Fruit fly (Drosophila melanogaster) whole organism, prepupa: ENCODE results near the gene Sfp33A4.

Experiments used
- Blimp-1 ChIP-seq: fragments of 200-800 bp; sonication (Bioruptor generic); optimal IDR thresholded peaks from 3 replicates; lab custom pipeline; 2017; ENCODE audit warnings: missing biosample characterization, missing genetic modification characterization, mild to moderate bottlenecking, moderate library complexity, missing genetic modification reagents
- CG10669 ChIP-seq: fragments of 200-800 bp; sonication (Bioruptor generic); optimal IDR thresholded peaks from 3 replicates; lab custom pipeline; 2018; ENCODE audit warnings: missing biosample characterization, mild to moderate bottlenecking, missing genetic modification characterization, moderate library complexity
- CG11902 ChIP-seq: fragments of 200-800 bp; sonication (Bioruptor generic); optimal IDR thresholded peaks from 3 replicates; lab custom pipeline; 2016; ENCODE audit warnings: missing biosample characterization, missing genetic modification characterization
- CG15336 ChIP-seq: fragments of 200-800 bp; sonication (Bioruptor generic); IDR thresholded peaks from 2 replicates; pipeline ENCODE4 v1.3.6; 2022; ENCODE audit warnings: missing biosample characterization, missing genetic modification characterization
- CG1621 ChIP-seq: fragments of 200-800 bp; sonication (Bioruptor generic); optimal IDR thresholded peaks from 3 replicates; lab custom pipeline; 2018; ENCODE audit warnings: missing biosample characterization, mild to moderate bottlenecking, missing genetic modification characterization
- CG32006 ChIP-seq: fragments of 200-800 bp; sonication (Bioruptor generic); optimal IDR thresholded peaks from 3 replicates; lab custom pipeline; 2017; ENCODE audit warnings: missing biosample characterization, mild to moderate bottlenecking, missing genetic modification characterization
- CG34406 ChIP-seq: fragments of 200-800 bp; sonication (Bioruptor generic); optimal IDR thresholded peaks from 3 replicates; lab custom pipeline; 2016; ENCODE audit warnings: missing biosample characterization, missing genetic modification characterization
- CG4318 ChIP-seq: fragments of 200-800 bp; sonication (Bioruptor generic); optimal IDR thresholded peaks from 3 replicates; lab custom pipeline; 2017; ENCODE audit warnings: missing biosample characterization, mild to moderate bottlenecking, missing genetic modification characterization
- CG6276 ChIP-seq: fragments of 200-800 bp; sonication (Bioruptor generic); optimal IDR thresholded peaks from 2 replicates; lab custom pipeline; 2017; ENCODE audit warnings: missing biosample characterization, mild to moderate bottlenecking, missing genetic modification characterization
- CG6854 ChIP-seq: fragments of 200-800 bp; sonication (Bioruptor generic); optimal IDR thresholded peaks from 2 replicates; lab custom pipeline; 2017; ENCODE audit warnings: missing biosample characterization, mild to moderate bottlenecking, missing genetic modification characterization
- CG8319 ChIP-seq: fragments of 200-800 bp; sonication (Bioruptor generic); optimal IDR thresholded peaks from 3 replicates; lab custom pipeline; 2016; ENCODE audit warnings: missing biosample characterization, missing genetic modification characterization
- CG8632 ChIP-seq: fragments of 200-800 bp; sonication (Bioruptor generic); optimal IDR thresholded peaks from 3 replicates; lab custom pipeline; 2016; ENCODE audit warnings: missing biosample characterization, missing genetic modification characterization
- Eip75B ChIP-seq: fragments of 200-800 bp; sonication (Bioruptor generic); optimal IDR thresholded peaks from 3 replicates; lab custom pipeline; 2016; ENCODE audit warnings: missing biosample characterization, missing genetic modification characterization
- Eip78C ChIP-seq: fragments of 200-800 bp; sonication (Bioruptor generic); peaks from one replicate; lab custom pipeline; 2016; ENCODE audit warnings: missing biosample characterization, missing genetic modification characterization
- Eip93F ChIP-seq: fragments of 200-800 bp; sonication (Bioruptor generic); optimal IDR thresholded peaks from 2 replicates; lab custom pipeline; 2016; ENCODE audit warnings: missing biosample characterization, mild to moderate bottlenecking, missing genetic modification characterization
- Ets21C ChIP-seq: fragments of 200-800 bp; sonication (Bioruptor generic); optimal IDR thresholded peaks from 3 replicates; lab custom pipeline; 2016; ENCODE audit warnings: missing biosample characterization, missing genetic modification characterization
- Gug ChIP-seq: fragments of 200-800 bp; sonication (Bioruptor generic); IDR thresholded peaks from 2 replicates; pipeline ENCODE4 v1.3.6; 2022; ENCODE audit warnings: missing biosample characterization, missing genetic modification characterization
- Hr38 ChIP-seq: sonication (Bioruptor generic); optimal IDR thresholded peaks from 2 replicates; lab custom pipeline; 2016; ENCODE audit warnings: missing biosample characterization, missing genetic modification characterization
- Hr39 ChIP-seq: fragments of 200-800 bp; sonication (Bioruptor generic); optimal IDR thresholded peaks from 2 replicates; lab custom pipeline; 2016; ENCODE audit warnings: missing biosample characterization, missing genetic modification characterization
- Hr4 ChIP-seq: fragments of 200-800 bp; sonication (Bioruptor generic); optimal IDR thresholded peaks from 3 replicates; lab custom pipeline; 2016; ENCODE audit warnings: missing biosample characterization, missing genetic modification characterization
- OdsH ChIP-seq: fragments of 200-800 bp; sonication (Bioruptor generic); optimal IDR thresholded peaks from 3 replicates; lab custom pipeline; 2016; ENCODE audit warnings: missing biosample characterization, missing genetic modification characterization
- Smox ChIP-seq: fragments of 200-800 bp; sonication (Bioruptor generic); optimal IDR thresholded peaks from 3 replicates; lab custom pipeline; 2016; ENCODE audit warnings: missing biosample characterization, missing genetic modification characterization
- Sox15 ChIP-seq: fragments of 200-800 bp; sonication (Bioruptor generic); optimal IDR thresholded peaks from 3 replicates; lab custom pipeline; 2016; ENCODE audit warnings: missing biosample characterization, missing genetic modification characterization
- dac ChIP-seq: fragments of 200-800 bp; sonication (Bioruptor generic); optimal IDR thresholded peaks from 2 replicates; lab custom pipeline; 2017; ENCODE audit warnings: missing biosample characterization, mild to moderate bottlenecking, missing genetic modification characterization
- dsx ChIP-seq: fragments of 200-800 bp; optimal IDR thresholded peaks from 3 replicates; lab custom pipeline; 2019; ENCODE audit warnings: missing biosample characterization, mild to moderate bottlenecking, missing genetic modification characterization, moderate library complexity; ENCODE audit not compliant: poor library complexity, severe bottlenecking
- fd85E ChIP-seq: fragments of 200-800 bp; sonication (Bioruptor generic); optimal IDR thresholded peaks from 3 replicates; lab custom pipeline; 2016; ENCODE audit warnings: missing biosample characterization, missing genetic modification characterization
- lz ChIP-seq: fragments of 200-800 bp; sonication (Bioruptor generic); optimal IDR thresholded peaks from 3 replicates; lab custom pipeline; 2016; ENCODE audit warnings: missing biosample characterization, missing genetic modification characterization
- net ChIP-seq: fragments of 200-800 bp; sonication (Bioruptor generic); optimal IDR thresholded peaks from 3 replicates; lab custom pipeline; 2016; ENCODE audit warnings: missing biosample characterization, missing genetic modification characterization
- salr ChIP-seq, 2 experiments: fragments of 200-800 bp; sonication (Bioruptor generic); optimal IDR thresholded peaks; 3 replicates each; lab custom pipeline; 2016 to 2018; ENCODE audit warnings: missing biosample characterization in 2 of 2, missing genetic modification characterization in 2 of 2, mild to moderate bottlenecking in 1 of 2
- spab ChIP-seq: fragments of 200-800 bp; sonication (Bioruptor generic); optimal IDR thresholded peaks from 2 replicates; lab custom pipeline; 2017; ENCODE audit warnings: missing biosample characterization, mild to moderate bottlenecking, missing genetic modification characterization, missing genetic modification reagents
- ss ChIP-seq, 2 experiments: fragments of 200-800 bp; sonication (Bioruptor generic); optimal IDR thresholded peaks; 2 replicates in 1 of 2; 3 replicates in 1 of 2; lab custom pipeline; 2017 to 2018; ENCODE audit warnings: mild to moderate bottlenecking in 2 of 2, missing biosample characterization in 2 of 2, missing genetic modification characterization in 2 of 2, moderate library complexity in 1 of 2
- svp ChIP-seq: fragments of 200-800 bp; sonication (Bioruptor generic); peaks from one replicate; lab custom pipeline; 2016; ENCODE audit warnings: missing biosample characterization, missing genetic modification characterization
- topi ChIP-seq: fragments of 200-800 bp; sonication (Bioruptor generic); optimal IDR thresholded peaks from 3 replicates; lab custom pipeline; 2016; ENCODE audit warnings: missing biosample characterization, missing genetic modification characterization
- vri ChIP-seq: fragments of 200-800 bp; sonication (Bioruptor generic); optimal IDR thresholded peaks from 3 replicates; lab custom pipeline; 2016; ENCODE audit warnings: missing biosample characterization, mild to moderate bottlenecking, missing genetic modification characterization

Sfp33A4 gene

DNA sequence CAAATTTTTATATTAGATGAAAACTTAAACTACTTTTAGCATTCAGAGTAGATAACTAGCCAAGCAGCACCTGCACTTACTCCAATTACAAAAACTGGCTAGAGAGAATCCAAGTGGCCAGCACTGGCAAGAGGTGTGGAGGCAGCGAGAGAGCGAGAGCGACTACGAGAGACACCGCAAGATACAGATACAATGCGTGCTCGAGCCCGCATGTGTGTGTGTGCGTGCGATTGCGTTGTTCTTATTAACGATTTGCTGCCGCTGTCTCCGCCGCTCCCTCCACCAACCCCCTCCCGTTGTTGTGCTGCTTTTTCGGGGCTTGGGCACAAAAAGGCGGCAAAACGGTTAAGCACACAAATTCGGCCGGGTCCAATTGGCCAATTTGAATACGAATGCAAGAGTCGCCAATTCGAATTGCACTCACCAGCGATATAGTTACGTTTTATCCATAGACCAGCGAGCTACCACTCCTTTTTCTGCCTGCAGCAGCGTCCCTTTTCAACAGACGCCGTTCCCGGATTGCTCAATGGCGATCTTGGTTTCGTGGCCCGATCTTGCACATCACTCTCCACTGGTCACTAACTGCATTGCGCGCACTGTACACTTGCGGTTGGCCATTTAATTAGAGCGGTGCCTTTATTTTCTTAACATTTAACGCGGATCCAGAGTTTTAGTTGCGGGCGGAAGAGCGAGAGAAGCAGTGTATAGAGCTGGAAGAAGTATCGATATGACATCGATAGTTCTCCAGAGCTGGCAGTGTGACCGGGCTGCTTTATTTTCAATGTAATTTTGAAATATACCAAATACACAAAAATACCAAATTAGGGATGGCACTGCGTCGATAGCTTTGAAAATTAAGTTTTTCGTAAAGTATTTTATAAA is 28.1 kb upstream of the Sfp33A4 start, which contains the start of gene crol (continued):
- TF ChIP-seq CG1621 (peak; percentile 42), Eip75B (GFP tag; lab: Kevin White, UChicago) (no peak), spab (GFP tag; lab: Kevin White, UChicago) (no peak), Sox15 (GFP tag; lab: Kevin White, UChicago) (no peak), CG10669 (GFP tag; lab: Kevin White, UChicago) (no peak), CG6276 (GFP tag; lab: Kevin White, UChicago) (no peak), salr (GFP tag; optimal IDR thresholded peaks at IDR 0.05; lab: Kevin White, UChicago) (no peak), lz (GFP tag; lab: Kevin White, UChicago) (no peak), svp (GFP tag; lab: Kevin White, UChicago) (no peak), CG11902 (GFP tag; lab: Kevin White, UChicago) (no peak), dsx (peak; percentile 17), OdsH (GFP tag; lab: Kevin White, UChicago) (peak; percentile 15), dac (GFP tag; lab: Kevin White, UChicago) (no peak), vri (GFP tag; lab: Kevin White, UChicago) (peak; percentile 71), ss (GFP tag; optimal IDR thresholded peaks at IDR 0.05; lab: Kevin White, UChicago) (peak; percentile 66 to 82), CG4318 (GFP tag; lab: Kevin White, UChicago) (no peak), fd85E (GFP tag; lab: Kevin White, UChicago) (no peak), Ets21C (GFP tag; lab: Kevin White, UChicago) (no peak), topi (no peak), Blimp-1 (no peak)

DNA sequence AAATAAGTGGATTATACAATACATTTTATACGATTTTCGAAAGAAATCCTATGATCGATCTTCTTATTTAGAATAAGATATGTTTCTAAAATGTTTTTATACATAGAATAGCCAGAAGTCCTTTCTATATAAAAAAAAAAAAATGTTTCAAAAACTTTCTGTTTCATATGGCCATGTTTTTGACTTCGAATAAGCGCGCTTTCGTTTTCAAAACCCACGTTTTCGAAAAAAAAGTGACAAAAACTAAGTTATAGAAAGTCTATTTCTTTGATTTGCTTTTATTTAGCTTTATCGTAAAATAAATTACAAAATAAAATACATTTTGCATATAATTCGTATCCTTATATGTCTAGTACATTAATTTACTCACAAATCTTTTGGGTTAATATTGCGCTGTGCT is 27.2 kb upstream of the Sfp33A4 start:
- TF ChIP-seq OdsH (GFP tag; lab: Kevin White, UChicago), result no peak
- no peak for TF ChIP-seq Gug (GFP tag; lab: Robert Waterston, UW)
- TF ChIP-seq Smox (GFP tag; lab: Kevin White, UChicago), result no peak
- TF ChIP-seq lz (GFP tag; lab: Kevin White, UChicago), result no peak
- no peak for TF ChIP-seq CG8319 (GFP tag; lab: Kevin White, UChicago)
- no peak for TF ChIP-seq Hr39 (GFP tag; lab: Kevin White, UChicago)
- no peak for TF ChIP-seq net
- TF ChIP-seq CG6854 (GFP tag; lab: Kevin White, UChicago), result no peak
- TF ChIP-seq ss (GFP tag; optimal IDR thresholded peaks at IDR 0.05; lab: Kevin White, UChicago), result no peak
- no peak for TF ChIP-seq Ets21C (GFP tag; lab: Kevin White, UChicago)
- no peak for TF ChIP-seq CG32006 (GFP tag; lab: Kevin White, UChicago)
- TF ChIP-seq CG34406 (GFP tag; lab: Kevin White, UChicago), result no peak
- TF ChIP-seq Eip93F (GFP tag; lab: Kevin White, UChicago), result no peak

DNA sequence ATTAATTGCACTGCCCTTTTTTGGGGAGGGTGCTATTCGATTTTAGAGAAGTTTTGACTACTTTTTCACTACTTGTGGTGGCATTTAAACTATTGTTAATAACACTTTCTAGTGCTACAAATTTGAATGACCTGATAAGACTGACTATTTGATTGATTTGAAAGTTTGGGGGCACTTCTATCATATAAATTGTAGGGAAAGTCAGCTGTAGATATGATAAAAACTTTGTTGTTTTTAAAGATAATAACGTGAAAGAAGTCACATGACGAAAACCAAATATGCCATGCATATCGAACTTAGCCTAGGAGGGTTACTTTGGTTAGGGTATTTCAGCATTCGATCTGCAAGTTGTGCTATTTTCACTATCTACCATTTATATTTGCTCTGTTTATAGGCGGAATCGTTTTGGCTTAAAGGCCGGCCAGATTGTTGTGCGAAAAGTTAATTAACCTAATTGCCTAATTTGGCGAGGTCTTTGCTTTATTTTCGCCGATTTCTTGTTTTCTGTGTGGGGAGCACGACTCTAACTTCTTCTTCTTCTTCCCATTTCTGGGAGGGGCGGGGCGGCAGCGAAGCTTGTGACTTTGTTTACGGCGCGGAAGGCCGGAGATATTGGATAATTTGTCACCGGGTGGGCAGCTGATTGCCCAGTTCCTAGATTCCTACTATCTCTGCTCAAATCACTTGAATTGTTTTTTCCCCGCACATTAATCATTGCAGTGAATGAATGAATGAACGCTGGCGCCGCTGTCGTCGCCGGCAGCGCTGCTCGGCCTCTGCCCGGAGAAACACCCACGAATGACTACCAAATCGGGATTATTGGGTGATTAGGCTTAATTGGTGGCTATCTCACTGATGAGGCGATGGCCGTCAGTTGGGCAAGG is 24.0 kb upstream of the Sfp33A4 start:
- no peak for TF ChIP-seq Gug (GFP tag; lab: Robert Waterston, UW)
- TF ChIP-seq Eip78C (GFP tag; lab: Kevin White, UChicago), result peak; percentile 82
- TF ChIP-seq Hr4, result peak; percentile 12
- no peak for TF ChIP-seq Hr38 (GFP tag; lab: Kevin White, UChicago)
- no peak for TF ChIP-seq CG15336
- no peak for TF ChIP-seq CG8632 (GFP tag; lab: Kevin White, UChicago)
- TF ChIP-seq CG32006 (GFP tag; lab: Kevin White, UChicago), result peak; percentile 40
